Fruit fly (Drosophila melanogaster) whole organism, embryonic: ENCODE data around the gene CG13408.

Source experiments
- Atf3 ChIP-seq: fragments of 200-800 bp; sonication (Bioruptor generic); optimal IDR thresholded peaks from 3 replicates; lab custom pipeline; 2016; ENCODE audit warnings: missing biosample characterization, missing genetic modification characterization
- B-H1 ChIP-seq: fragments of 200-800 bp; sonication (Bioruptor generic); IDR thresholded peaks from 3 replicates; pipeline ENCODE4 v1.3.6; 2022; ENCODE audit warnings: missing biosample characterization, missing genetic modification characterization
- CG10209 ChIP-seq: fragments of 200-800 bp; sonication (Bioruptor generic); optimal IDR thresholded peaks from 3 replicates; lab custom pipeline; 2017; ENCODE audit warnings: missing biosample characterization, mild to moderate bottlenecking, missing genetic modification characterization, missing genetic modification reagents
- CG10565 ChIP-seq: fragments of 200-800 bp; sonication (Bioruptor generic); optimal IDR thresholded peaks from 3 replicates; lab custom pipeline; 2016; ENCODE audit warnings: missing biosample characterization, mild to moderate bottlenecking, missing genetic modification characterization
- CG11247 ChIP-seq: fragments of 200-800 bp; sonication (Bioruptor generic); IDR thresholded peaks from 2 replicates; pipeline ENCODE4 v1.3.6; 2022; ENCODE audit warnings: missing biosample characterization, missing genetic modification characterization
- CG11398 ChIP-seq: fragments of 200-800 bp; sonication (Bioruptor generic); optimal IDR thresholded peaks from 2 replicates; lab custom pipeline; 2016; ENCODE audit warnings: missing biosample characterization, missing genetic modification characterization
- CG12104 ChIP-seq: fragments of 200-800 bp; sonication (Bioruptor generic); optimal IDR thresholded peaks from 3 replicates; lab custom pipeline; 2016; ENCODE audit warnings: missing biosample characterization, missing genetic modification characterization
- CG12299 ChIP-seq: fragments of 200-800 bp; sonication (Bioruptor generic); optimal IDR thresholded peaks from 2 replicates; lab custom pipeline; 2018; ENCODE audit warnings: missing biosample characterization, mild to moderate bottlenecking, missing genetic modification characterization
- CG14014 ChIP-seq: fragments of 200-800 bp; sonication (Bioruptor generic); IDR thresholded peaks from 2 replicates; pipeline ENCODE4 v1.3.6; 2022; ENCODE audit warnings: missing biosample characterization, missing genetic modification characterization
- CG14860 ChIP-seq: fragments of 200-800 bp; sonication (Bioruptor generic); IDR thresholded peaks from 3 replicates; pipeline ENCODE4 v1.3.6; 2022; ENCODE audit warnings: missing biosample characterization, missing genetic modification characterization; ENCODE audit not compliant: partially characterized antibody
- CG15269 ChIP-seq: fragments of 200-800 bp; sonication (Bioruptor generic); optimal IDR thresholded peaks from 2 replicates; lab custom pipeline; 2018; ENCODE audit warnings: missing biosample characterization, mild to moderate bottlenecking, missing genetic modification characterization, moderate library complexity
- CG15479 ChIP-seq: fragments of 200-800 bp; sonication (Bioruptor generic); optimal IDR thresholded peaks from 3 replicates; lab custom pipeline; 2019; ENCODE audit warnings: missing biosample characterization, mild to moderate bottlenecking, missing genetic modification characterization, moderate library complexity
- CG1603 ChIP-seq: fragments of 200-800 bp; sonication (Bioruptor generic); optimal IDR thresholded peaks from 2 replicates; lab custom pipeline; 2019; ENCODE audit warnings: missing biosample characterization, mild to moderate bottlenecking, missing genetic modification characterization, moderate library complexity
- CG32772 ChIP-seq: fragments of 200-800 bp; sonication (Bioruptor generic); IDR thresholded peaks from 2 replicates; pipeline ENCODE4 v1.3.6; 2022; ENCODE audit warnings: missing biosample characterization, missing genetic modification characterization
- CG4404 ChIP-seq: fragments of 200-800 bp; sonication (Bioruptor generic); IDR thresholded peaks from 2 replicates; pipeline ENCODE4 v1.3.6; 2022; ENCODE audit warnings: missing biosample characterization, missing genetic modification characterization
- CG4820 ChIP-seq: fragments of 200-800 bp; sonication (Bioruptor generic); optimal IDR thresholded peaks from 3 replicates; lab custom pipeline; 2016; ENCODE audit warnings: missing biosample characterization, missing genetic modification characterization
- CG4854 ChIP-seq: fragments of 200-800 bp; sonication (Bioruptor generic); optimal IDR thresholded peaks from 2 replicates; lab custom pipeline; 2016; ENCODE audit warnings: missing biosample characterization, missing genetic modification characterization, inconsistent platforms
- CG6683 ChIP-seq: fragments of 200-800 bp; sonication (Bioruptor generic); optimal IDR thresholded peaks from 2 replicates; lab custom pipeline; 2017; ENCODE audit warnings: missing biosample characterization, mild to moderate bottlenecking, missing genetic modification characterization, missing genetic modification reagents
- CG6854 ChIP-seq: fragments of 200-800 bp; sonication (Bioruptor generic); optimal IDR thresholded peaks from 3 replicates; lab custom pipeline; 2017; ENCODE audit warnings: missing biosample characterization, mild to moderate bottlenecking, missing genetic modification characterization
- CG8924 ChIP-seq: fragments of 200-800 bp; optimal IDR thresholded peaks from 3 replicates; lab custom pipeline; 2019; ENCODE audit warnings: missing biosample characterization, mild to moderate bottlenecking, missing genetic modification characterization, moderate library complexity
- CG9609 ChIP-seq: fragments of 200-800 bp; sonication (Bioruptor generic); optimal IDR thresholded peaks from 3 replicates; lab custom pipeline; 2016; ENCODE audit warnings: missing biosample characterization, missing genetic modification characterization
- Dbx ChIP-seq: fragments of 200-800 bp; sonication (Bioruptor generic); IDR thresholded peaks from 3 replicates; pipeline ENCODE4 v1.3.6; 2022; ENCODE audit warnings: missing biosample characterization, missing genetic modification characterization
- Dip3 ChIP-seq: fragments of 200-800 bp; sonication (Bioruptor generic); optimal IDR thresholded peaks from 3 replicates; lab custom pipeline; 2016; ENCODE audit warnings: missing biosample characterization, missing genetic modification characterization
- Fer2 ChIP-seq: fragments of 200-800 bp; sonication (Bioruptor generic); optimal IDR thresholded peaks from 2 replicates; lab custom pipeline; 2018; ENCODE audit warnings: missing biosample characterization, mild to moderate bottlenecking, missing genetic modification characterization, moderate library complexity
- HHEX ChIP-seq: fragments of 200-800 bp; sonication (Bioruptor generic); optimal IDR thresholded peaks from 3 replicates; lab custom pipeline; 2017; ENCODE audit warnings: missing biosample characterization, mild to moderate bottlenecking, missing genetic modification characterization, missing genetic modification reagents
- MBD-R2 ChIP-seq: fragments of 200-800 bp; sonication (Bioruptor generic); IDR thresholded peaks from 2 replicates; pipeline ENCODE4 v1.3.6; 2022; ENCODE audit warnings: missing biosample characterization, missing genetic modification characterization
- MTF-1 ChIP-seq: fragments of 200-800 bp; sonication (Bioruptor generic); optimal IDR thresholded peaks from 2 replicates; lab custom pipeline; 2018; ENCODE audit warnings: missing biosample characterization, mild to moderate bottlenecking, missing genetic modification characterization, borderline replicate concordance
- NK7.1 ChIP-seq: fragments of 200-800 bp; sonication (Bioruptor generic); optimal IDR thresholded peaks from 3 replicates; lab custom pipeline; 2016; ENCODE audit warnings: missing biosample characterization, missing genetic modification characterization
- Oli ChIP-seq: fragments of 200-800 bp; sonication (Bioruptor generic); optimal IDR thresholded peaks from 2 replicates; lab custom pipeline; 2018; ENCODE audit warnings: missing biosample characterization, mild to moderate bottlenecking, missing genetic modification characterization, moderate library complexity
- Rx ChIP-seq: fragments of 200-800 bp; sonication (Bioruptor generic); IDR thresholded peaks from 2 replicates; pipeline ENCODE4 v1.3.6; 2022; ENCODE audit warnings: missing biosample characterization, missing genetic modification characterization
- al ChIP-seq: fragments of 200-800 bp; sonication (Bioruptor generic); IDR thresholded peaks from 2 replicates; pipeline ENCODE4 v1.3.6; 2022; ENCODE audit warnings: missing biosample characterization, missing genetic modification characterization
- aop ChIP-seq: fragments of 200-800 bp; sonication (Bioruptor generic); IDR thresholded peaks from 2 replicates; pipeline ENCODE4 v1.3.6; 2022; ENCODE audit warnings: missing biosample characterization, missing genetic modification characterization
- danr ChIP-seq: fragments of 200-800 bp; sonication (Bioruptor generic); IDR thresholded peaks from 2 replicates; pipeline ENCODE4 v1.3.6; 2022; ENCODE audit warnings: missing biosample characterization, missing genetic modification characterization
- disco-r ChIP-seq: fragments of 200-800 bp; sonication (Bioruptor generic); optimal IDR thresholded peaks from 2 replicates; lab custom pipeline; 2016; ENCODE audit warnings: missing biosample characterization, missing genetic modification characterization
- eve ChIP-seq, 2 experiments: fragments of >200 bp; optimal IDR thresholded peaks; 2 replicates each; lab custom pipeline; 2017; ENCODE audit warnings: missing biosample characterization in 2 of 2, missing genetic modification characterization in 2 of 2
- fd102C ChIP-seq: fragments of 200-800 bp; sonication (Bioruptor generic); optimal IDR thresholded peaks from 2 replicates; lab custom pipeline; 2018; ENCODE audit warnings: missing biosample characterization, mild to moderate bottlenecking, missing genetic modification characterization, moderate library complexity
- fd3F ChIP-seq: fragments of 200-800 bp; sonication (Bioruptor generic); optimal IDR thresholded peaks from 2 replicates; lab custom pipeline; 2018; ENCODE audit warnings: missing biosample characterization, mild to moderate bottlenecking, missing genetic modification characterization, moderate library complexity
- gsb ChIP-seq: fragments of 200-800 bp; sonication (Bioruptor generic); IDR thresholded peaks from 2 replicates; pipeline ENCODE4 v1.3.6; 2022; ENCODE audit warnings: missing biosample characterization, missing genetic modification characterization
- gt ChIP-seq: fragments of 200-800 bp; sonication (Bioruptor generic); IDR thresholded peaks from 2 replicates; pipeline ENCODE4 v1.3.6; 2022; ENCODE audit warnings: missing biosample characterization, missing genetic modification characterization
- ken ChIP-seq: fragments of 200-800 bp; sonication (Bioruptor generic); IDR thresholded peaks from 3 replicates; pipeline ENCODE4 v1.3.6; 2022; ENCODE audit warnings: missing biosample characterization, missing genetic modification characterization
- lilli ChIP-seq: fragments of 200-800 bp; sonication (Bioruptor generic); optimal IDR thresholded peaks from 3 replicates; lab custom pipeline; 2016; ENCODE audit warnings: missing biosample characterization, missing genetic modification characterization
- oc ChIP-seq: fragments of 200-800 bp; sonication (Bioruptor generic); optimal IDR thresholded peaks from 2 replicates; lab custom pipeline; 2018; ENCODE audit warnings: missing biosample characterization, mild to moderate bottlenecking, missing genetic modification characterization, moderate library complexity
- onecut ChIP-seq: fragments of 200-800 bp; sonication (Bioruptor generic); IDR thresholded peaks from 2 replicates; pipeline ENCODE4 v1.3.6; 2022; ENCODE audit warnings: missing biosample characterization, missing genetic modification characterization
- org-1 ChIP-seq: fragments of 200-800 bp; sonication (Bioruptor generic); optimal IDR thresholded peaks from 2 replicates; lab custom pipeline; 2017; ENCODE audit warnings: missing biosample characterization, missing genetic modification characterization
- pnt ChIP-seq: fragments of 200-800 bp; sonication (Bioruptor generic); optimal IDR thresholded peaks from 3 replicates; lab custom pipeline; 2016; ENCODE audit warnings: missing biosample characterization, missing genetic modification characterization
- sisA ChIP-seq: fragments of 200-800 bp; sonication (Bioruptor generic); IDR thresholded peaks from 2 replicates; pipeline ENCODE4 v1.3.6; 2022; ENCODE audit warnings: missing biosample characterization, missing genetic modification characterization
- slbo ChIP-seq: fragments of 200-800 bp; sonication (Bioruptor generic); IDR thresholded peaks from 2 replicates; pipeline ENCODE4 v1.3.6; 2022; ENCODE audit warnings: missing biosample characterization, missing genetic modification characterization
- stc ChIP-seq: fragments of 200-800 bp; sonication (Bioruptor generic); IDR thresholded peaks from 2 replicates; pipeline ENCODE4 v1.3.6; 2022; ENCODE audit warnings: missing biosample characterization, missing genetic modification characterization
- tgo ChIP-seq: fragments of 200-800 bp; sonication (Bioruptor generic); IDR thresholded peaks from 3 replicates; pipeline ENCODE4 v1.3.6; 2022; ENCODE audit warnings: missing biosample characterization, missing genetic modification characterization
- toy ChIP-seq: fragments of 200-800 bp; sonication (Bioruptor generic); IDR thresholded peaks from 2 replicates; pipeline ENCODE4 v1.3.6; 2022; ENCODE audit warnings: missing biosample characterization, missing genetic modification characterization
- trh ChIP-seq: fragments of 200-800 bp; sonication (Bioruptor generic); optimal IDR thresholded peaks from 2 replicates; lab custom pipeline; 2016; ENCODE audit warnings: missing biosample characterization, missing genetic modification characterization
- vvl ChIP-seq: fragments of 200-800 bp; sonication (Bioruptor generic); IDR thresholded peaks from 2 replicates; pipeline ENCODE4 v1.3.6; 2022; ENCODE audit warnings: missing biosample characterization, missing genetic modification characterization

Gene CG13408

dm6 chr3R:22121220-22121619 lies 41.0 kb downstream of the CG13408 start (continued):
- TF ChIP-seq oc (tag; lab: Kevin White, UChicago) (no peak), toy (peak; percentile 49), CG6854 (GFP tag; lab: Kevin White, UChicago) (peak; percentile 49), CG9609 (no peak), CG10209 (peak; percentile 45), Atf3 (GFP tag; lab: Kevin White, UChicago) (no peak), Fer2 (tag; lab: Kevin White, UChicago) (peak; percentile 56), gsb (GFP tag; lab: Robert Waterston, UW) (no peak), CG12104 (peak; percentile 25), CG14860 (no peak), MTF-1 (no peak), CG4820 (GFP tag; lab: Kevin White, UChicago) (no peak), CG12299 (peak; percentile 9), stc (peak; percentile 45; the same call in 1 of the 2 replicates), pnt (GFP tag; lab: Kevin White, UChicago) (no peak), org-1 (peak; percentile 16), Oli (peak; percentile 59), CG1603 (tag; lab: Kevin White, UChicago) (peak; percentile 17), CG15269 (tag; lab: Kevin White, UChicago) (peak; percentile 75), CG4854 (GFP tag; lab: Kevin White, UChicago) (peak; percentile 15), Dbx (GFP tag; lab: Robert Waterston, UW) (peak; percentile 80; the same call in 2 of the 3 replicates), CG11247 (GFP tag; lab: Robert Waterston, UW) (peak; percentile 67), danr (GFP tag; lab: Robert Waterston, UW) (0 out of 2 replicates have a peak, but pooled peaks have one; percentile 1), fd3F (GFP tag; lab: Kevin White, UChicago) (peak; percentile 55), lilli (peak; percentile 34), tgo (peak; percentile 73; the same call in 2 of the 3 replicates), sisA (no peak), vvl (no peak), al (GFP tag; lab: Robert Waterston, UW) (peak; percentile 80), ken (GFP tag; lab: Robert Waterston, UW) (peak; percentile 58; the same call in 1 of the 3 replicates), Rx (0 out of 2 replicates have a peak, but pooled peaks have one; percentile 27), aop (GFP tag; lab: Robert Waterston, UW) (no peak), CG14014 (GFP tag; lab: Robert Waterston, UW) (peak; percentile 73), CG32772 (no peak), CG8924 (tag; lab: Kevin White, UChicago) (no peak), fd102C (GFP tag; lab: Kevin White, UChicago) (no peak), CG11398 (GFP tag; lab: Kevin White, UChicago) (no peak), Dip3 (peak; percentile 18), MBD-R2 (GFP tag; lab: Robert Waterston, UW) (peak; percentile 60; the same call in 1 of the 2 replicates), CG6683 (GFP tag; lab: Kevin White, UChicago) (no peak), eve (GFP tag; optimal IDR thresholded peaks at IDR 0.05; lab: Kevin White, UChicago) (peak in 1 of 2 experiments; percentile 43), disco-r (GFP tag; lab: Kevin White, UChicago) (no peak), onecut (0 out of 2 replicates have a peak, but pooled peaks have one; percentile 14), B-H1 (no peak; the same call in 2 of the 3 replicates), NK7.1 (peak; percentile 14), CG4404 (GFP tag; lab: Robert Waterston, UW) (peak; percentile 52), CG15479 (GFP tag; lab: Kevin White, UChicago) (no peak), CG10565 (GFP tag; lab: Kevin White, UChicago) (no peak), gt (GFP tag; lab: Robert Waterston, UW) (no peak), HHEX (peak; percentile 59), slbo (peak; percentile 84), trh (GFP tag; lab: Kevin White, UChicago) (peak; percentile 5)
